Fruit fly (Drosophila melanogaster): ENCODE measurements around the gene CG9072.

CG9072 gene

dm6 chrX:15077576-15078136 is 18.2 kb downstream of the CG9072 start (continued):
- no peak for TF ChIP-seq onecut (GFP tag; IDR thresholded peaks at IDR 0.05)
- no peak for TF ChIP-seq Awh (GFP tag; IDR thresholded peaks at IDR 0.05)
- peak; percentile 62 for TF ChIP-seq sens (GFP tag)
- TF ChIP-seq B-H1 (GFP tag; IDR thresholded peaks at IDR 0.05) = no peak
- TF ChIP-seq inv (GFP tag; IDR thresholded peaks at IDR 0.05; ENCODE audit: partially characterized antibody) = no peak
- no peak for TF ChIP-seq CG3407 (GFP tag; optimal IDR thresholded peaks at IDR 0.05)
- TF ChIP-seq Myb (GFP tag; optimal IDR thresholded peaks at IDR 0.05) = no peak
- no peak for TF ChIP-seq CG11723 (GFP tag; optimal IDR thresholded peaks at IDR 0.05)
- TF ChIP-seq Nf-YB (GFP tag; optimal IDR thresholded peaks at IDR 0.05) = peak; percentile 15

DNA sequence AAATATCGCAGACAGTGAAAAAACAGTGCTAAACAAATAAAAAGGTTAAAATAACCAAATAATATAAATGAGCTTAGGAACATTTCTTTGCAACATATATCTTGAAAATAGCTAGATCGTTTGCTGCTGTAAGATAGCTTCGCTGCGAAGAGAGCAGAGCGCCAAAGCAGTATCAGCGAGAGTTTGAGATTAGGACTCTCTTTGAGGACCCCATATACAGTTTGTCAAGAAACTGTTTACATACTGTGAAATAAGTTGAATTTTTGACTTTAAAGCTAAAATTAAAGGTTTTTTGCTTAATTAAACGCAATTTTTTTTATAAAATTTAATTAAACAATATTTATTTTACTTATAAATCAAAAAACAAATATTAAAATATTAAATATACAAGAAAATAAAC is 19.2 kb downstream of the CG9072 start:
- TF ChIP-seq NFAT (GFP tag; IDR thresholded peaks at IDR 0.05) = no peak
- TF ChIP-seq CG6813 (GFP tag; optimal IDR thresholded peaks at IDR 0.05) = no peak
- TF ChIP-seq CG32532 (GFP tag; IDR thresholded peaks at IDR 0.05) = peak; percentile 52; the same call in 1 of the 2 replicates
- TF ChIP-seq gsb-n (tag; optimal IDR thresholded peaks at IDR 0.05) = no peak
- peak; percentile 60 to 68 for TF ChIP-seq Trl (optimal IDR thresholded peaks at IDR 0.05)
- TF ChIP-seq Trl (GFP tag; optimal IDR thresholded peaks at IDR 0.05) = no peak
- no peak for TF ChIP-seq da (GFP tag; optimal IDR thresholded peaks at IDR 0.05)
- no peak for TF ChIP-seq Deaf1 (tag; optimal IDR thresholded peaks at IDR 0.05)
- peak; percentile 15; the same call in 1 of the 2 replicates for TF ChIP-seq CG9932 (GFP tag; IDR thresholded peaks at IDR 0.05)
- TF ChIP-seq row (GFP tag; IDR thresholded peaks at IDR 0.05) = 0 out of 3 replicates have a peak, but pooled peaks have one; percentile 41
- TF ChIP-seq Stat92E (GFP tag; optimal IDR thresholded peaks at IDR 0.05) = no peak
- no peak for TF ChIP-seq ara (GFP tag; IDR thresholded peaks at IDR 0.05)
- no peak for TF ChIP-seq Atf-2 (GFP tag; optimal IDR thresholded peaks at IDR 0.05)
- TF ChIP-seq slbo (GFP tag; IDR thresholded peaks at IDR 0.05) = peak; percentile 36; the same call in 1 of the 2 replicates
- peak; percentile 22; the same call in 1 of the 2 replicates for TF ChIP-seq Ptx1 (GFP tag; IDR thresholded peaks at IDR 0.05)
- TF ChIP-seq sqz (GFP tag; optimal IDR thresholded peaks at IDR 0.05) = no peak
- no peak for TF ChIP-seq CG17186 (GFP tag; optimal IDR thresholded peaks at IDR 0.05)
- TF ChIP-seq CG2678 (tag; optimal IDR thresholded peaks at IDR 0.05) = no peak
- TF ChIP-seq esg (GFP tag; conservative IDR thresholded peaks at IDR 0.05) = no peak
- TF ChIP-seq pnt (GFP tag; optimal IDR thresholded peaks at IDR 0.05) = no peak
- peak; percentile 88 for TF ChIP-seq CG11504 (tag; optimal IDR thresholded peaks at IDR 0.05)
- TF ChIP-seq CG9876 (GFP tag; optimal IDR thresholded peaks at IDR 0.05) = no peak
- TF ChIP-seq CG13296 (GFP tag; optimal IDR thresholded peaks at IDR 0.05) = no peak
- TF ChIP-seq Xrp1 (GFP tag; IDR thresholded peaks at IDR 0.05) = peak; percentile 22; the same call in 1 of the 2 replicates
- TF ChIP-seq Optix (GFP tag; IDR thresholded peaks at IDR 0.05) = no peak
- peak; percentile 23 for TF ChIP-seq yki (optimal IDR thresholded peaks at IDR 0.05)
- peak; percentile 65 for TF ChIP-seq CG8388 (GFP tag; optimal IDR thresholded peaks at IDR 0.05)
- TF ChIP-seq Eip74EF (GFP tag; optimal IDR thresholded peaks at IDR 0.05) = no peak
- no peak for TF ChIP-seq fd102C (GFP tag; optimal IDR thresholded peaks at IDR 0.05)
- peak; percentile 37; the same call in 1 of the 2 replicates for TF ChIP-seq CG4730 (GFP tag; IDR thresholded peaks at IDR 0.05)
- no peak for TF ChIP-seq CG8290 (GFP tag; optimal IDR thresholded peaks at IDR 0.05)
- TF ChIP-seq CG8290 (tag; optimal IDR thresholded peaks at IDR 0.05) = no peak

All from whole organism, embryonic.